Fruit fly (Drosophila melanogaster) whole organism, embryonic: ENCODE data around the gene CG5435.

ENCODE experiments used
- Bgb ChIP-seq: fragments of 200-800 bp; sonication (Bioruptor generic); IDR thresholded peaks from 2 replicates; pipeline ENCODE4 v1.3.6; 2022; ENCODE audit warnings: missing biosample characterization, missing genetic modification characterization; ENCODE audit not compliant: partially characterized antibody
- CG10565 ChIP-seq: fragments of 200-800 bp; sonication (Bioruptor generic); optimal IDR thresholded peaks from 3 replicates; lab custom pipeline; 2016; ENCODE audit warnings: missing biosample characterization, mild to moderate bottlenecking, missing genetic modification characterization
- CG11247 ChIP-seq: fragments of 200-800 bp; sonication (Bioruptor generic); IDR thresholded peaks from 2 replicates; pipeline ENCODE4 v1.3.6; 2022; ENCODE audit warnings: missing biosample characterization, missing genetic modification characterization
- CG11456 ChIP-seq: fragments of 200-800 bp; sonication (Bioruptor generic); IDR thresholded peaks from 3 replicates; pipeline ENCODE4 v1.3.6; 2022; ENCODE audit warnings: missing biosample characterization, missing genetic modification characterization
- CG12071 ChIP-seq: fragments of 200-800 bp; sonication (Bioruptor generic); optimal IDR thresholded peaks from 3 replicates; lab custom pipeline; 2018; ENCODE audit warnings: missing biosample characterization, mild to moderate bottlenecking, missing genetic modification characterization
- CG12299 ChIP-seq: fragments of 200-800 bp; sonication (Bioruptor generic); optimal IDR thresholded peaks from 2 replicates; lab custom pipeline; 2018; ENCODE audit warnings: missing biosample characterization, mild to moderate bottlenecking, missing genetic modification characterization
- CG14860 ChIP-seq: fragments of 200-800 bp; sonication (Bioruptor generic); IDR thresholded peaks from 3 replicates; pipeline ENCODE4 v1.3.6; 2022; ENCODE audit warnings: missing biosample characterization, missing genetic modification characterization; ENCODE audit not compliant: partially characterized antibody
- CG15073 ChIP-seq: fragments of 200-800 bp; sonication (Bioruptor generic); optimal IDR thresholded peaks from 2 replicates; lab custom pipeline; 2016; ENCODE audit warnings: missing biosample characterization, missing genetic modification characterization
- CG17186 ChIP-seq: fragments of 200-800 bp; sonication (Bioruptor generic); optimal IDR thresholded peaks from 3 replicates; lab custom pipeline; 2017; ENCODE audit warnings: missing biosample characterization, missing genetic modification reagents, missing genetic modification characterization
- CG18764 ChIP-seq: fragments of 200-800 bp; sonication (Bioruptor generic); optimal IDR thresholded peaks from 3 replicates; lab custom pipeline; 2016; ENCODE audit warnings: missing biosample characterization, missing genetic modification characterization
- CG3281 ChIP-seq: fragments of 200-800 bp; sonication (Bioruptor generic); optimal IDR thresholded peaks from 3 replicates; lab custom pipeline; 2017; ENCODE audit warnings: missing biosample characterization, mild to moderate bottlenecking, missing genetic modification characterization
- CG33213 ChIP-seq: fragments of 200-800 bp; sonication (Bioruptor generic); optimal IDR thresholded peaks from 3 replicates; lab custom pipeline; 2016; ENCODE audit warnings: missing biosample characterization, missing genetic modification characterization
- CG34376 ChIP-seq: fragments of 200-800 bp; sonication (Bioruptor generic); optimal IDR thresholded peaks from 2 replicates; lab custom pipeline; 2018; ENCODE audit warnings: missing biosample characterization, mild to moderate bottlenecking, missing genetic modification characterization
- CG34422 ChIP-seq: fragments of 200-800 bp; sonication (Bioruptor generic); IDR thresholded peaks from 3 replicates; pipeline ENCODE4 v1.3.6; 2022; ENCODE audit warnings: missing biosample characterization, missing genetic modification characterization
- CG5953 ChIP-seq: fragments of 200-800 bp; sonication (Bioruptor generic); IDR thresholded peaks from 2 replicates; pipeline ENCODE4 v1.3.6; 2022; ENCODE audit warnings: missing biosample characterization, missing genetic modification characterization
- CG6254 ChIP-seq: fragments of 200-800 bp; sonication (Bioruptor generic); optimal IDR thresholded peaks from 3 replicates; lab custom pipeline; 2017; ENCODE audit warnings: mild to moderate bottlenecking, missing biosample characterization, missing genetic modification reagents, missing genetic modification characterization
- CG8089 ChIP-seq: fragments of 200-800 bp; sonication (Bioruptor generic); optimal IDR thresholded peaks from 3 replicates; lab custom pipeline; 2016; ENCODE audit warnings: missing biosample characterization, missing genetic modification characterization
- CG8944 ChIP-seq: fragments of 200-800 bp; sonication (Bioruptor generic); optimal IDR thresholded peaks from 3 replicates; lab custom pipeline; 2016; ENCODE audit warnings: missing biosample characterization, missing genetic modification characterization
- Camta ChIP-seq: fragments of 200-800 bp; sonication (Bioruptor generic); optimal IDR thresholded peaks from 2 replicates; lab custom pipeline; 2016; ENCODE audit warnings: missing biosample characterization, missing genetic modification characterization
- Dek ChIP-seq: fragments of 200-800 bp; sonication (Bioruptor generic); optimal IDR thresholded peaks from 3 replicates; lab custom pipeline; 2019; ENCODE audit warnings: missing biosample characterization, mild to moderate bottlenecking, missing genetic modification characterization, moderate library complexity
- Dip3 ChIP-seq: fragments of 200-800 bp; sonication (Bioruptor generic); optimal IDR thresholded peaks from 3 replicates; lab custom pipeline; 2016; ENCODE audit warnings: missing biosample characterization, missing genetic modification characterization
- HLHmδ ChIP-seq: fragments of 200-800 bp; sonication (Bioruptor generic); optimal IDR thresholded peaks from 2 replicates; lab custom pipeline; 2018; ENCODE audit warnings: missing biosample characterization, mild to moderate bottlenecking, missing genetic modification characterization, moderate library complexity
- Hey ChIP-seq: fragments of 200-800 bp; sonication (Bioruptor generic); optimal IDR thresholded peaks from 3 replicates; lab custom pipeline; 2018; ENCODE audit warnings: missing biosample characterization, mild to moderate bottlenecking, missing genetic modification characterization
- Lim3 ChIP-seq: fragments of 200-800 bp; sonication (Bioruptor generic); IDR thresholded peaks from 2 replicates; pipeline ENCODE4 v1.3.6; 2022; ENCODE audit warnings: missing biosample characterization, missing genetic modification characterization
- Mad ChIP-seq: fragments of 200-800 bp; sonication (Bioruptor generic); optimal IDR thresholded peaks from 2 replicates; lab custom pipeline; 2016; ENCODE audit warnings: missing biosample characterization, missing genetic modification characterization
- NFAT ChIP-seq: fragments of 200-800 bp; sonication (Bioruptor generic); IDR thresholded peaks from 2 replicates; pipeline ENCODE4 v1.3.6; 2022; ENCODE audit warnings: missing biosample characterization, missing genetic modification characterization
- Oaz ChIP-seq: fragments of 200-800 bp; sonication (Bioruptor generic); IDR thresholded peaks from 2 replicates; pipeline ENCODE4 v1.3.6; 2022; ENCODE audit warnings: missing biosample characterization, missing genetic modification characterization
- Ravus ChIP-seq: fragments of 200-800 bp; sonication (Bioruptor generic); IDR thresholded peaks from 2 replicates; pipeline ENCODE4 v1.3.6; 2022; ENCODE audit warnings: missing biosample characterization, missing genetic modification characterization
- Sry-β ChIP-seq: fragments of 200-800 bp; sonication (Bioruptor generic); optimal IDR thresholded peaks from 2 replicates; lab custom pipeline; 2018; ENCODE audit warnings: missing biosample characterization, mild to moderate bottlenecking, missing genetic modification characterization, moderate library complexity
- Stat92E ChIP-seq, 3 experiments: fragments of >200 bp in 2 of 3; fragments of 200-800 bp in 1 of 3; sonication (Bioruptor generic) in 1 of 3; optimal IDR thresholded peaks; 2 replicates each; lab custom pipeline; 2017 to 2019; ENCODE audit warnings: missing biosample characterization in 3 of 3, missing genetic modification characterization in 3 of 3, mild to moderate bottlenecking in 1 of 3, moderate library complexity in 1 of 3
- YL-1 ChIP-seq: fragments of 200-800 bp; sonication (Bioruptor generic); optimal IDR thresholded peaks from 3 replicates; lab custom pipeline; 2017; ENCODE audit warnings: missing biosample characterization, mild to moderate bottlenecking, missing genetic modification characterization
- ab ChIP-seq: fragments of 200-800 bp; sonication (Bioruptor generic); optimal IDR thresholded peaks from 2 replicates; lab custom pipeline; 2016; ENCODE audit warnings: missing biosample characterization, missing genetic modification characterization
- al ChIP-seq: fragments of 200-800 bp; sonication (Bioruptor generic); IDR thresholded peaks from 2 replicates; pipeline ENCODE4 v1.3.6; 2022; ENCODE audit warnings: missing biosample characterization, missing genetic modification characterization
- ash1 ChIP-seq: fragments of 200-800 bp; sonication (Bioruptor generic); optimal IDR thresholded peaks from 2 replicates; lab custom pipeline; 2018; ENCODE audit warnings: missing biosample characterization, mild to moderate bottlenecking, missing genetic modification characterization
- caup ChIP-seq: fragments of 200-800 bp; sonication (Bioruptor generic); optimal IDR thresholded peaks from 3 replicates; lab custom pipeline; 2017; ENCODE audit warnings: missing biosample characterization, mild to moderate bottlenecking, missing genetic modification characterization, moderate library complexity; ENCODE audit not compliant: severe bottlenecking
- crol ChIP-seq: fragments of 200-800 bp; sonication (Bioruptor generic); IDR thresholded peaks from 2 replicates; pipeline ENCODE4 v1.3.6; 2022; ENCODE audit warnings: missing biosample characterization, missing genetic modification characterization
- dan ChIP-seq: fragments of 200-800 bp; sonication (Bioruptor generic); IDR thresholded peaks from 2 replicates; pipeline ENCODE4 v1.3.6; 2022; ENCODE audit warnings: missing biosample characterization, missing genetic modification characterization
- ewg ChIP-seq: fragments of 200-800 bp; sonication (Bioruptor generic); optimal IDR thresholded peaks from 3 replicates; lab custom pipeline; 2017; ENCODE audit warnings: mild to moderate bottlenecking, missing biosample characterization, missing genetic modification reagents, missing genetic modification characterization
- fd64A ChIP-seq: fragments of 200-800 bp; sonication (Bioruptor generic); optimal IDR thresholded peaks from 3 replicates; lab custom pipeline; 2018; ENCODE audit warnings: missing biosample characterization, mild to moderate bottlenecking, missing genetic modification characterization
- grn ChIP-seq: fragments of 200-800 bp; sonication (Bioruptor generic); optimal IDR thresholded peaks from 3 replicates; lab custom pipeline; 2017; ENCODE audit warnings: missing biosample characterization, missing genetic modification characterization
- gt ChIP-seq: fragments of 200-800 bp; sonication (Bioruptor generic); IDR thresholded peaks from 2 replicates; pipeline ENCODE4 v1.3.6; 2022; ENCODE audit warnings: missing biosample characterization, missing genetic modification characterization
- ind ChIP-seq: fragments of 200-800 bp; sonication (Bioruptor generic); optimal IDR thresholded peaks from 3 replicates; lab custom pipeline; 2016; ENCODE audit warnings: missing biosample characterization, missing genetic modification characterization
- kah ChIP-seq: fragments of 200-800 bp; sonication (Bioruptor generic); optimal IDR thresholded peaks from 2 replicates; lab custom pipeline; 2018; ENCODE audit warnings: missing biosample characterization, mild to moderate bottlenecking, missing genetic modification characterization
- kni ChIP-seq: fragments of 200-800 bp; sonication (Bioruptor generic); optimal IDR thresholded peaks from 3 replicates; lab custom pipeline; 2017; ENCODE audit warnings: mild to moderate bottlenecking, missing biosample characterization, missing genetic modification reagents, missing genetic modification characterization
- nau ChIP-seq: fragments of 200-800 bp; sonication (Bioruptor generic); optimal IDR thresholded peaks from 3 replicates; lab custom pipeline; 2017; ENCODE audit warnings: missing biosample characterization, mild to moderate bottlenecking, missing genetic modification characterization, missing genetic modification reagents
- org-1 ChIP-seq: fragments of 200-800 bp; sonication (Bioruptor generic); optimal IDR thresholded peaks from 2 replicates; lab custom pipeline; 2017; ENCODE audit warnings: missing biosample characterization, missing genetic modification characterization
- pita ChIP-seq: fragments of 200-800 bp; sonication (Bioruptor generic); optimal IDR thresholded peaks from 2 replicates; lab custom pipeline; 2017; ENCODE audit warnings: missing biosample characterization, mild to moderate bottlenecking, missing genetic modification characterization
- pum ChIP-seq: fragments of 200-800 bp; sonication (Bioruptor generic); optimal IDR thresholded peaks from 2 replicates; lab custom pipeline; 2016; ENCODE audit warnings: missing biosample characterization, missing genetic modification characterization
- sens ChIP-seq: fragments of 200-800 bp; sonication (Bioruptor generic); peaks from one replicate; lab custom pipeline; 2016; ENCODE audit warnings: missing biosample characterization, missing genetic modification characterization
- slbo ChIP-seq: fragments of 200-800 bp; sonication (Bioruptor generic); IDR thresholded peaks from 2 replicates; pipeline ENCODE4 v1.3.6; 2022; ENCODE audit warnings: missing biosample characterization, missing genetic modification characterization
- vfl ChIP-seq: fragments of 200-800 bp; sonication (Bioruptor generic); optimal IDR thresholded peaks from 2 replicates; lab custom pipeline; 2016; ENCODE audit warnings: missing biosample characterization, missing genetic modification characterization
- wor ChIP-seq: fragments of 200-800 bp; sonication (Bioruptor generic); IDR thresholded peaks from 2 replicates; pipeline ENCODE4 v1.3.6; 2022; ENCODE audit warnings: missing biosample characterization, missing genetic modification characterization

Gene CG5435

DNA sequence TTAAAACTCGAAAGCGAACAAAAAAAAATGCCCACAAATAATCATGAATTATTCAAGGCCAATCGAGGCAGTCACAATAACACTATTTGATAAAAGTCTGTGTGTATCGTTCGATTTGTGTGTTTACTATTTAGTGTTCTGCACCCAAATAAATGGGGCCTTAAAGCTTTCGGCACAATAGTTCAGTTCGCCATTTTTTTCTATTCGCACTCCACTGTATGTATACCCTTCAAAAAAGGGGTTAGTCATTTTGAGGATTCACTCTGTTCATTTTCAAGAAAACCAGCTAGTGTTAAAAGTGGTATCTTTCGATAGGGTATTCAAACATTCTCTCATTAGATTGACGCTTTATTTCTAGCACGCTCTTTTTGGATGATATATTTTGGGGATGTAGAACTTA, 37.0 kb upstream of the CG5435 start (continued):
- TF ChIP-seq CG15073 (GFP tag; lab: Kevin White, UChicago) (no peak), CG14860 (GFP tag; lab: Robert Waterston, UW) (no peak), ind (GFP tag; lab: Kevin White, UChicago) (peak; percentile 48), Bgb (GFP tag; lab: Robert Waterston, UW) (no peak), CG11456 (GFP tag; lab: Robert Waterston, UW) (peak; percentile 82), CG12299 (tag; lab: Kevin White, UChicago) (peak; percentile 45), Dip3 (GFP tag; lab: Kevin White, UChicago) (peak; percentile 43), fd64A (GFP tag; lab: Kevin White, UChicago) (no peak), Camta (no peak), YL-1 (no peak), pita (GFP tag; lab: Kevin White, UChicago) (no peak), CG8089 (GFP tag; lab: Kevin White, UChicago) (no peak), CG11247 (GFP tag; lab: Robert Waterston, UW) (peak; percentile 39; the same call in 1 of the 2 replicates), Lim3 (no peak), grn (GFP tag; lab: Kevin White, UChicago) (no peak), ab (GFP tag; lab: Kevin White, UChicago) (no peak), Dek (tag; lab: Kevin White, UChicago) (peak; percentile 68), crol (GFP tag; lab: Robert Waterston, UW) (no peak), pum (GFP tag; lab: Kevin White, UChicago) (no peak), Mad (no peak), Sry-β (GFP tag; lab: Kevin White, UChicago) (no peak), Hey (tag; lab: Kevin White, UChicago) (no peak), ewg (GFP tag; lab: Kevin White, UChicago) (no peak), Ravus (GFP tag; lab: Robert Waterston, UW) (no peak), caup (GFP tag; lab: Kevin White, UChicago) (peak; percentile 42), gt (GFP tag; lab: Robert Waterston, UW) (no peak), HLHmδ (GFP tag; lab: Kevin White, UChicago) (no peak), org-1 (GFP tag; lab: Kevin White, UChicago) (peak; percentile 12), CG3281 (peak; percentile 68), NFAT (peak; percentile 84), kni (GFP tag; lab: Kevin White, UChicago) (no peak), sens (GFP tag; lab: Kevin White, UChicago) (peak; percentile 44), CG6254 (no peak), al (GFP tag; lab: Robert Waterston, UW) (peak; percentile 81), CG5953 (GFP tag; lab: Robert Waterston, UW) (no peak), wor (GFP tag; lab: Robert Waterston, UW) (no peak), Oaz (no peak), CG33213 (peak; percentile 3), nau (GFP tag; lab: Kevin White, UChicago) (peak; percentile 12), slbo (GFP tag; lab: Robert Waterston, UW) (peak; percentile 88), CG10565 (GFP tag; lab: Kevin White, UChicago) (no peak), CG18764 (GFP tag; lab: Kevin White, UChicago) (no peak), ash1 (no peak), CG12071 (peak; percentile 24), CG17186 (GFP tag; lab: Kevin White, UChicago) (no peak), CG34422 (GFP tag; lab: Robert Waterston, UW) (no peak), CG34376 (GFP tag; lab: Kevin White, UChicago) (peak; percentile 73), kah (GFP tag; lab: Kevin White, UChicago) (no peak), vfl (peak; percentile 33), Stat92E (GFP tag; optimal IDR thresholded peaks at IDR 0.05; lab: Kevin White, UChicago) (no peak), CG8944 (peak; percentile 12), dan (GFP tag; lab: Robert Waterston, UW) (no peak)
